Fruit fly (Drosophila melanogaster): ENCODE results near the gene Spase22-23.
A peak's percentile ranks its signal among the peaks of the same experiment; 100 is the strongest.

The Spase22-23 gene

DNA sequence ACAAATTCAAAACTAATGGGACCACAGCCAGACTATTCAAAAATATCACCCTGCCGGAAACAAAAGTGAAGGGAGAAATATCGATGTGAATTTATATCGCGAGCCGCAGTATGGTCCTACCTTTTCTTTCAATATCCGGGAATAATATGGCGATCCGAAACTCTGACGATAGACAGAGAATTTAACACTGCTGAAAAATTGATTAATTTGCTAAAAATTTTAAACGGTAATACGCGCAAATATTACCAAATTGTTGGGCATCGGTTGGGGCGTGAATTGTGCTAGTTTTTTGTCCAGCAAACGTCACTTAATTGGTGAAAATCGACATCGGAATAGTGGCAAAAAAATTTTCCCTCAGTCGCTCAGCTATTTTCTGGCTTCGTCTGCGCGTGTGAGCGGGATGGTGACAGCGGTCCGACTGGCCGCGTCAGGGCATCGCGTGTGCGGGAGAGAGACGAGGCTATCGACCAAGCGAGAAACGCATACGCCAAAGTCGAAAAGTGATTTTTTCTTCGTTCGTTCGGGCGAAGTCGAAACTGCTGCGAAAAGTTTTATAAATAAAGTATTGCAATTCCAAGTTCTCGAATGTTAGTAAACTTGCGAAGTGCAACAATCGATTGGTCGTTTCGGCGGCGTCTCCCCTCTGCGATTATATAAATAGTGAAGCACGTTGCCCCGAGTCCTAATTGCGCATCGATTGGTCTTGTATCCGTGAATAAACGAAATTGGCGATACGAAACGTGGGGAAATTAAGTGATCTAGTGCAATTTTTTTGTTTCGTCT is 779 bp upstream of the Spase22-23 start, which contains the start of gene mask:
mask (plus strand) TSS at position 140 of the 783 bp plus-strand sequence.
- TF ChIP-seq NFAT (GFP tag; IDR thresholded peaks at IDR 0.05) (peak; percentile 93), CHES-1-like (GFP tag; optimal IDR thresholded peaks at IDR 0.05) (peak; percentile 73), CG17359 (tag; optimal IDR thresholded peaks at IDR 0.05) (peak; percentile 63), CG2199 (GFP tag; IDR thresholded peaks at IDR 0.05) (no peak), dmrt11E (tag; optimal IDR thresholded peaks at IDR 0.05) (peak; percentile 59), CG18262 (tag; optimal IDR thresholded peaks at IDR 0.05) (peak; percentile 58), Max (GFP tag; optimal IDR thresholded peaks at IDR 0.05) (peak; percentile 61), CG3163 (GFP tag; optimal IDR thresholded peaks at IDR 0.05) (peak; percentile 71), wek (GFP tag; optimal IDR thresholded peaks at IDR 0.05) (peak; percentile 70), Oli (tag; optimal IDR thresholded peaks at IDR 0.05) (peak; percentile 43), org-1 (GFP tag; optimal IDR thresholded peaks at IDR 0.05) (peak; percentile 59), Ptx1 (GFP tag; IDR thresholded peaks at IDR 0.05) (peak; percentile 70), TFAM (GFP tag; optimal IDR thresholded peaks at IDR 0.05) (no peak), sens (GFP tag) (peak; percentile 81), CG8944 (GFP tag; optimal IDR thresholded peaks at IDR 0.05) (peak; percentile 28), ewg (GFP tag; optimal IDR thresholded peaks at IDR 0.05) (peak; percentile 43), CTCF (GFP tag; optimal IDR thresholded peaks at IDR 0.05) (peak; percentile 44), CG13775 (GFP tag; optimal IDR thresholded peaks at IDR 0.05) (peak; percentile 89), CG12236 (GFP tag; optimal IDR thresholded peaks at IDR 0.05) (peak; percentile 73), al (GFP tag; IDR thresholded peaks at IDR 0.05) (peak; percentile 70), HLH3B (GFP tag; IDR thresholded peaks at IDR 0.05) (peak; percentile 61), CG9876 (GFP tag; optimal IDR thresholded peaks at IDR 0.05) (peak; percentile 94), klu (GFP tag; IDR thresholded peaks at IDR 0.05) (no peak), zfh2 (GFP tag; optimal IDR thresholded peaks at IDR 0.05) (peak; percentile 81), ci (GFP tag; IDR thresholded peaks at IDR 0.05) (peak; percentile 93), pan (optimal IDR thresholded peaks at IDR 0.05) (no peak), pan (GFP tag; optimal IDR thresholded peaks at IDR 0.05 in 1 of 2, IDR thresholded peaks at IDR 0.05 in 1 of 2) (peak in 1 of 2 experiments; percentile 80), CG12219 (GFP tag; optimal IDR thresholded peaks at IDR 0.05) (peak; percentile 72), eve (GFP tag; optimal IDR thresholded peaks at IDR 0.05) (no peak), CG12071 (GFP tag; optimal IDR thresholded peaks at IDR 0.05) (peak; percentile 82), CG34376 (GFP tag; optimal IDR thresholded peaks at IDR 0.05) (peak; percentile 87), CG42726 (GFP tag; IDR thresholded peaks at IDR 0.05; ENCODE audit: partially characterized antibody) (peak; percentile 33; the same call in 1 of the 2 replicates), otp (GFP tag; IDR thresholded peaks at IDR 0.05) (peak; percentile 91), pum (GFP tag; optimal IDR thresholded peaks at IDR 0.05) (peak; percentile 19), CG17829 (tag; optimal IDR thresholded peaks at IDR 0.05) (peak; percentile 17), mam (GFP tag; optimal IDR thresholded peaks at IDR 0.05) (peak; percentile 82), toy (GFP tag; IDR thresholded peaks at IDR 0.05) (0 out of 2 replicates have a peak, but pooled peaks have one; percentile 28), D19B (GFP tag; optimal IDR thresholded peaks at IDR 0.05) (peak; percentile 32), mld (GFP tag; IDR thresholded peaks at IDR 0.05; ENCODE audit: partially characterized antibody) (no peak), Nf-YB (GFP tag; optimal IDR thresholded peaks at IDR 0.05) (peak; percentile 32), CG2129 (GFP tag; IDR thresholded peaks at IDR 0.05; ENCODE audit: partially characterized antibody) (no peak), fru (optimal IDR thresholded peaks at IDR 0.05) (no peak), Nf-YA (GFP tag; IDR thresholded peaks at IDR 0.05) (peak; percentile 70; the same call in 1 of the 2 replicates), inv (GFP tag; IDR thresholded peaks at IDR 0.05; ENCODE audit: partially characterized antibody) (no peak), slp2 (GFP tag; optimal IDR thresholded peaks at IDR 0.05) (peak; percentile 81), ash1 (GFP tag; optimal IDR thresholded peaks at IDR 0.05) (peak; percentile 90), Myb (GFP tag; optimal IDR thresholded peaks at IDR 0.05) (peak; percentile 64), grau (tag; optimal IDR thresholded peaks at IDR 0.05) (peak; percentile 51), CrebB (tag; optimal IDR thresholded peaks at IDR 0.05) (peak; percentile 85), vnd (GFP tag; IDR thresholded peaks at IDR 0.05; ENCODE audit: partially characterized antibody) (no peak; the same call in 2 of the 3 replicates)
